Worm (Caenorhabditis elegans) whole organism, L2 larva: Measurements from ENCODE around the gene srx-102.

ENCODE experiments used
- C34F6.9 ChIP-seq: fragments of 150-350 bp; optimal IDR thresholded peaks from 2 replicates; lab custom pipeline; 2014; ENCODE audit warnings: missing biosample characterization, missing genetic modification characterization
- F13H6.1 ChIP-seq: sonication (generic microtip); optimal IDR thresholded peaks from 2 replicates; lab custom pipeline; 2016; ENCODE audit warnings: missing genetic modification characterization, missing compliant biosample characterization
- R02D3.7 ChIP-seq: fragments of 150-350 bp; optimal IDR thresholded peaks from 2 replicates; lab custom pipeline; 2014; ENCODE audit warnings: missing biosample characterization, missing genetic modification characterization
- Y55F3AM.14 ChIP-seq: fragments of 200-800 bp; sonication (Bioruptor generic); optimal IDR thresholded peaks from 2 replicates; lab custom pipeline; 2018; ENCODE audit warnings: mild to moderate bottlenecking, missing genetic modification characterization, missing compliant biosample characterization
- ZK546.5 ChIP-seq: sonication (generic microtip); optimal IDR thresholded peaks from 2 replicates; lab custom pipeline; 2017; ENCODE audit warnings: missing biosample characterization, missing genetic modification characterization
- alr-1 ChIP-seq: fragments of 150-350 bp; optimal IDR thresholded peaks from 2 replicates; lab custom pipeline; 2014; ENCODE audit warnings: missing biosample characterization, missing genetic modification characterization
- aly-2 ChIP-seq: fragments of 150-350 bp; optimal IDR thresholded peaks from 2 replicates; lab custom pipeline; 2014; ENCODE audit warnings: missing biosample characterization, missing genetic modification characterization
- ama-1 ChIP-seq: fragments of 150-350 bp; optimal IDR thresholded peaks from 2 replicates; lab custom pipeline; 2018; ENCODE audit warnings: inconsistent platforms
- ceh-16 ChIP-seq: fragments of 150-350 bp; optimal IDR thresholded peaks from 2 replicates; lab custom pipeline; 2014; ENCODE audit warnings: missing biosample characterization, missing genetic modification characterization
- crh-2 ChIP-seq: sonication (generic microtip); optimal IDR thresholded peaks from 2 replicates; lab custom pipeline; 2017; ENCODE audit warnings: missing biosample characterization, missing genetic modification characterization
- egl-27 ChIP-seq: sonication (generic microtip); optimal IDR thresholded peaks from 3 replicates; lab custom pipeline; 2017; ENCODE audit warnings: missing biosample characterization, missing genetic modification reagents, missing genetic modification characterization
- elt-1 ChIP-seq: fragments of 150-350 bp; optimal IDR thresholded peaks from 2 replicates; lab custom pipeline; 2014; ENCODE audit warnings: missing biosample characterization, missing genetic modification characterization
- elt-3 ChIP-seq: sonication (generic microtip); optimal IDR thresholded peaks from 2 replicates; lab custom pipeline; 2017; ENCODE audit warnings: missing biosample characterization, missing genetic modification characterization
- fos-1 ChIP-seq: fragments of 150-350 bp; optimal IDR thresholded peaks from 2 replicates; lab custom pipeline; 2014; ENCODE audit warnings: missing biosample characterization, missing genetic modification characterization
- gmeb-1 ChIP-seq: fragments of 150-350 bp; optimal IDR thresholded peaks from 2 replicates; lab custom pipeline; 2014; ENCODE audit warnings: missing biosample characterization, missing genetic modification characterization
- lin-11 ChIP-seq: fragments of 150-350 bp; sonication (generic microtip); optimal IDR thresholded peaks from 2 replicates; lab custom pipeline; 2014; ENCODE audit warnings: missing biosample characterization, missing genetic modification characterization, inconsistent platforms, mixed read lengths
- lin-13 ChIP-seq: fragments of 150-350 bp; optimal IDR thresholded peaks from 2 replicates; lab custom pipeline; 2014; ENCODE audit warnings: missing biosample characterization, missing genetic modification reagents, missing genetic modification characterization
- lin-39 ChIP-seq: fragments of 150-350 bp; optimal IDR thresholded peaks from 2 replicates; lab custom pipeline; 2014; ENCODE audit warnings: missing biosample characterization, missing genetic modification reagents, missing genetic modification characterization
- lsy-2 ChIP-seq, 2 experiments: fragments of 150-350 bp in 1 of 2; sonication (generic microtip) in 1 of 2; optimal IDR thresholded peaks; 2 replicates each; lab custom pipeline; 2014 to 2017; ENCODE audit warnings: missing biosample characterization in 2 of 2, missing genetic modification characterization in 2 of 2
- mab-5 ChIP-seq: fragments of 150-350 bp; optimal IDR thresholded peaks from 2 replicates; lab custom pipeline; 2014; ENCODE audit warnings: missing biosample characterization, missing genetic modification characterization
- mbf-1 ChIP-seq: sonication (generic microtip); optimal IDR thresholded peaks from 2 replicates; lab custom pipeline; 2017; ENCODE audit warnings: missing biosample characterization, missing genetic modification characterization
- mdl-1 ChIP-seq, 2 experiments: fragments of 150-350 bp in 1 of 2; sonication (generic microtip) in 1 of 2; optimal IDR thresholded peaks; 2 replicates each; lab custom pipeline; 2017; ENCODE audit warnings: missing biosample characterization in 2 of 2, missing genetic modification characterization in 2 of 2
- nhr-10 ChIP-seq: sonication (generic microtip); optimal IDR thresholded peaks from 2 replicates; lab custom pipeline; 2017; ENCODE audit warnings: missing biosample characterization, missing genetic modification characterization
- nhr-11 ChIP-seq: fragments of 150-350 bp; optimal IDR thresholded peaks from 2 replicates; lab custom pipeline; 2014; ENCODE audit warnings: missing biosample characterization, missing genetic modification characterization
- nhr-21 ChIP-seq: fragments of 150-350 bp; optimal IDR thresholded peaks from 2 replicates; lab custom pipeline; 2014; ENCODE audit warnings: missing biosample characterization, missing genetic modification characterization
- nhr-23 ChIP-seq: fragments of 150-350 bp; optimal IDR thresholded peaks from 2 replicates; lab custom pipeline; 2014; ENCODE audit warnings: missing biosample characterization, missing genetic modification reagents, missing genetic modification characterization
- nhr-25 ChIP-seq: fragments of 150-350 bp; sonication (generic microtip); optimal IDR thresholded peaks from 3 replicates; lab custom pipeline; 2014; ENCODE audit warnings: missing biosample characterization, missing genetic modification characterization
- nhr-6 ChIP-seq: fragments of 150-350 bp; optimal IDR thresholded peaks from 2 replicates; lab custom pipeline; 2014; ENCODE audit warnings: missing biosample characterization, missing genetic modification characterization
- nhr-77 ChIP-seq: fragments of 150-350 bp; optimal IDR thresholded peaks from 2 replicates; lab custom pipeline; 2014; ENCODE audit warnings: missing biosample characterization, missing genetic modification characterization
- sem-4 ChIP-seq: fragments of 150-350 bp; optimal IDR thresholded peaks from 2 replicates; lab custom pipeline; 2014; ENCODE audit warnings: missing biosample characterization, missing genetic modification reagents, missing genetic modification characterization
- sma-3 ChIP-seq: sonication (generic microtip); optimal IDR thresholded peaks from 2 replicates; lab custom pipeline; 2016; ENCODE audit warnings: missing genetic modification reagents, missing genetic modification characterization, missing compliant biosample characterization
- sma-9 ChIP-seq, 2 experiments: fragments of 150-350 bp in 1 of 2; sonication (generic microtip) in 1 of 2; optimal IDR thresholded peaks; 2 replicates each; lab custom pipeline; 2014 to 2016; ENCODE audit warnings: missing genetic modification characterization in 2 of 2, mild to moderate bottlenecking in 1 of 2, missing biosample characterization in 1 of 2, missing compliant biosample characterization in 1 of 2, missing genetic modification reagents in 1 of 2, moderate library complexity in 1 of 2
- snpc-4 ChIP-seq: fragments of 150-350 bp; optimal IDR thresholded peaks from 2 replicates; lab custom pipeline; 2014; ENCODE audit warnings: missing biosample characterization, missing genetic modification characterization
- unc-55 ChIP-seq: fragments of 150-350 bp; sonication (generic microtip); optimal IDR thresholded peaks from 3 replicates; lab custom pipeline; 2014; ENCODE audit warnings: missing biosample characterization, missing genetic modification reagents, missing genetic modification characterization
- unc-62 ChIP-seq: fragments of 150-350 bp; optimal IDR thresholded peaks from 2 replicates; lab custom pipeline; 2014; ENCODE audit warnings: missing biosample characterization, missing genetic modification reagents, missing genetic modification characterization
- zag-1 ChIP-seq: fragments of 150-350 bp; optimal IDR thresholded peaks from 2 replicates; lab custom pipeline; 2014; ENCODE audit warnings: missing biosample characterization, missing genetic modification characterization
- ztf-1 ChIP-seq: fragments of 200-800 bp; sonication (Bioruptor generic); conservative IDR thresholded peaks from 2 replicates; pipeline ENCODE4 v1.3.6; 2022; ENCODE audit warnings: missing genetic modification characterization, missing compliant biosample characterization
- ztf-11 ChIP-seq: sonication (generic microtip); optimal IDR thresholded peaks from 2 replicates; lab custom pipeline; 2017; ENCODE audit warnings: missing biosample characterization, missing genetic modification characterization

The srx-102 gene

ce11 chrII:3731723-3732122 lies 37.2 kb upstream of the srx-102 start, which contains the start of the genes sdz-12 and bath-31:
Gene sdz-12 (minus strand): TSS chrII:3731823.
Gene bath-31 (plus strand): TSS chrII:3731973.
- TF ChIP-seq nhr-77 (no peak), R02D3.7 (tag; lab: Kevin White, UChicago) (no peak), lin-39 (tag; lab: Kevin White, UChicago) (no peak), ZK546.5 (tag; lab: Kevin White, UChicago) (no peak), ceh-16 (tag; lab: Kevin White, UChicago) (no peak), unc-55 (GFP tag; lab: Kevin White, UChicago) (no peak), C34F6.9 (tag; lab: Kevin White, UChicago) (no peak), zag-1 (tag; lab: Kevin White, UChicago) (no peak), sem-4 (no peak), nhr-25 (tag; lab: Kevin White, UChicago) (no peak), snpc-4 (no peak), sma-3 (GFP tag; lab: Kevin White, UChicago) (no peak), egl-27 (tag; lab: Kevin White, UChicago) (no peak), lsy-2 (tag; optimal IDR thresholded peaks at IDR 0.05; lab: Kevin White, UChicago) (no peak), elt-3 (no peak), unc-62 (GFP tag; lab: Kevin White, UChicago) (no peak), nhr-21 (tag; lab: Kevin White, UChicago) (no peak), F13H6.1 (tag; lab: Kevin White, UChicago) (no peak), crh-2 (tag; lab: Kevin White, UChicago) (no peak), gmeb-1 (tag; lab: Kevin White, UChicago) (no peak)

ce11 chrII:3727996-3728395 lies 33.4 kb upstream of the srx-102 start, which contains the start of gene C46E10.8:
Gene C46E10.8 (minus strand): TSS chrII:3728096.
- no peak for TF ChIP-seq R02D3.7 (tag; lab: Kevin White, UChicago)
- no peak for TF ChIP-seq elt-1 (tag; lab: Kevin White, UChicago)
- no peak for TF ChIP-seq lsy-2 (tag; optimal IDR thresholded peaks at IDR 0.05; lab: Kevin White, UChicago)
- TF ChIP-seq, all 48 proteins: peak for 0

- TF ChIP-seq nhr-23 (tag; lab: Kevin White, UChicago) = no peak
- TF ChIP-seq zag-1 (tag; lab: Kevin White, UChicago) = no peak
- no peak for TF ChIP-seq sma-9 (GFP tag; optimal IDR thresholded peaks at IDR 0.05; lab: Kevin White, UChicago)
- no peak for TF ChIP-seq sma-9 (tag; optimal IDR thresholded peaks at IDR 0.05; lab: Kevin White, UChicago)
- TF ChIP-seq ceh-16 (tag; lab: Kevin White, UChicago) = no peak
- no peak for TF ChIP-seq egl-27 (tag; lab: Kevin White, UChicago)
- TF ChIP-seq lin-11 (tag; lab: Kevin White, UChicago) = no peak
- TF ChIP-seq ama-1 (lab: Kevin White, UChicago) = no peak
- TF ChIP-seq ztf-1 (GFP tag; lab: Robert Waterston, UW) = no peak
- no peak for TF ChIP-seq C34F6.9 (tag; lab: Kevin White, UChicago)
- no peak for TF ChIP-seq nhr-25 (tag; lab: Kevin White, UChicago)
- TF ChIP-seq nhr-10 (tag; lab: Kevin White, UChicago) = no peak
- TF ChIP-seq sem-4 = no peak
- no peak for TF ChIP-seq mab-5
- no peak for TF ChIP-seq gmeb-1 (tag; lab: Kevin White, UChicago)
- no peak for TF ChIP-seq unc-55 (GFP tag; lab: Kevin White, UChicago)
- no peak for TF ChIP-seq mbf-1
- TF ChIP-seq elt-3 = no peak
- no peak for TF ChIP-seq aly-2 (tag; lab: Kevin White, UChicago)
- TF ChIP-seq lin-39 (tag; lab: Kevin White, UChicago) = no peak
Observed at ce11 chrII:3724175-3724715, 29.7 kb upstream of the srx-102 start, which contains the start of gene C46E10.1. Gene C46E10.1 (plus strand): TSS chrII:3724225.

- TF ChIP-seq mdl-1 (tag; optimal IDR thresholded peaks at IDR 0.05; lab: Kevin White, UChicago) (no peak), fos-1 (tag; lab: Kevin White, UChicago) (no peak)
Observed at ce11 chrII:3721016-3721415, 26.5 kb upstream of the srx-102 start, which contains the start of gene C46E10.3. Gene C46E10.3 (plus strand): TSS chrII:3721316.

ce11 chrII:3716961-3717360 lies 22.4 kb upstream of the srx-102 start, which contains the start of gene fbxc-52:
Gene fbxc-52 (plus strand): TSS chrII:3717261.
- TF ChIP-seq fos-1 (tag; lab: Kevin White, UChicago) (no peak), R02D3.7 (tag; lab: Kevin White, UChicago) (no peak), sma-3 (GFP tag; lab: Kevin White, UChicago) (no peak), gmeb-1 (tag; lab: Kevin White, UChicago) (no peak), lin-13 (GFP tag; lab: Kevin White, UChicago) (no peak), lin-11 (tag; lab: Kevin White, UChicago) (no peak), crh-2 (tag; lab: Kevin White, UChicago) (no peak), alr-1 (tag; lab: Kevin White, UChicago) (no peak), sma-9 (GFP tag; optimal IDR thresholded peaks at IDR 0.05; lab: Kevin White, UChicago) (no peak), sma-9 (tag; optimal IDR thresholded peaks at IDR 0.05; lab: Kevin White, UChicago) (no peak), nhr-25 (tag; lab: Kevin White, UChicago) (no peak), elt-3 (no peak), ztf-11 (tag; lab: Kevin White, UChicago) (no peak), nhr-21 (tag; lab: Kevin White, UChicago) (no peak), nhr-11 (tag; lab: Kevin White, UChicago) (no peak), nhr-23 (tag; lab: Kevin White, UChicago) (no peak), Y55F3AM.14 (GFP tag; lab: Kevin White, UChicago) (no peak), unc-62 (GFP tag; lab: Kevin White, UChicago) (no peak), nhr-77 (no peak), nhr-10 (tag; lab: Kevin White, UChicago) (no peak), nhr-6 (tag; lab: Kevin White, UChicago) (no peak)
